Worm (Caenorhabditis elegans) whole organism, mixed stage, embryonic: ENCODE measurements around the gene snrp-200.
"Not testable (repeated sequence)": the region's sequence is repeated elsewhere in the genome, so short reads cannot be mapped to it uniquely, and the experiment has no call there.

ENCODE experiments used
- M03D4.4 ChIP-seq: sonication (generic microtip); optimal IDR thresholded peaks from 2 replicates; lab custom pipeline; 2017; ENCODE audit warnings: mild to moderate bottlenecking, missing genetic modification characterization, missing compliant biosample characterization
- bed-3 ChIP-seq: fragments of 200-800 bp; sonication (Bioruptor generic); optimal IDR thresholded peaks from 3 replicates; lab custom pipeline; 2018; ENCODE audit warnings: mild to moderate bottlenecking, missing genetic modification characterization, moderate library complexity, missing compliant biosample characterization
- ceh-39 ChIP-seq: fragments of 150-350 bp; optimal IDR thresholded peaks from 2 replicates; lab custom pipeline; 2014; ENCODE audit warnings: missing biosample characterization, missing genetic modification characterization
- ceh-43 ChIP-seq: fragments of 200-800 bp; sonication (Bioruptor generic); optimal IDR thresholded peaks from 2 replicates; lab custom pipeline; 2018; ENCODE audit warnings: mild to moderate bottlenecking, missing genetic modification characterization, moderate library complexity, missing compliant biosample characterization
- ces-1 ChIP-seq: fragments of 150-350 bp; optimal IDR thresholded peaks from 2 replicates; lab custom pipeline; 2014; ENCODE audit warnings: missing biosample characterization, missing genetic modification reagents, missing genetic modification characterization
- cnd-1 ChIP-seq: fragments of 200-800 bp; sonication (Bioruptor generic); optimal IDR thresholded peaks from 2 replicates; lab custom pipeline; 2018; ENCODE audit warnings: mild to moderate bottlenecking, missing genetic modification characterization, missing compliant biosample characterization
- drap-1 ChIP-seq: fragments of 200-800 bp; sonication (Bioruptor generic); optimal IDR thresholded peaks from 3 replicates; lab custom pipeline; 2018; ENCODE audit warnings: mild to moderate bottlenecking, missing genetic modification characterization, missing compliant biosample characterization
- elt-1 ChIP-seq: sonication (generic microtip); optimal IDR thresholded peaks from 2 replicates; lab custom pipeline; 2017; ENCODE audit warnings: missing genetic modification characterization, mild to moderate bottlenecking, missing compliant biosample characterization, antibody characterized with exemption, moderate library complexity, borderline replicate concordance; ENCODE audit not compliant: insufficient read depth
- elt-3 ChIP-seq: fragments of 150-350 bp; optimal IDR thresholded peaks from 2 replicates; lab custom pipeline; 2014; ENCODE audit warnings: missing biosample characterization, missing genetic modification characterization
- flh-1 ChIP-seq: fragments of 200-800 bp; sonication (Bioruptor generic); optimal IDR thresholded peaks from 2 replicates; lab custom pipeline; 2018; ENCODE audit warnings: mild to moderate bottlenecking, missing genetic modification characterization, moderate library complexity, missing compliant biosample characterization
- ham-2 ChIP-seq: fragments of 200-800 bp; sonication (Bioruptor generic); optimal IDR thresholded peaks from 2 replicates; lab custom pipeline; 2018; ENCODE audit warnings: mild to moderate bottlenecking, missing genetic modification characterization, missing compliant biosample characterization
- hlh-1 ChIP-seq: fragments of 150-350 bp; optimal IDR thresholded peaks from 2 replicates; lab custom pipeline; 2014; ENCODE audit warnings: missing biosample characterization, missing genetic modification reagents, missing genetic modification characterization
- lin-13 ChIP-seq: fragments of 150-350 bp; optimal IDR thresholded peaks from 2 replicates; lab custom pipeline; 2014; ENCODE audit warnings: missing biosample characterization, missing genetic modification characterization
- lin-32 ChIP-seq: fragments of 200-800 bp; sonication (Bioruptor generic); optimal IDR thresholded peaks from 2 replicates; lab custom pipeline; 2018; ENCODE audit warnings: mild to moderate bottlenecking, missing genetic modification characterization, missing compliant biosample characterization
- lsy-2 ChIP-seq: fragments of 150-350 bp; optimal IDR thresholded peaks from 2 replicates; lab custom pipeline; 2014; ENCODE audit warnings: missing biosample characterization, missing genetic modification characterization
- mab-5 ChIP-seq: fragments of 150-350 bp; optimal IDR thresholded peaks from 2 replicates; lab custom pipeline; 2014; ENCODE audit warnings: missing biosample characterization, missing genetic modification characterization
- mls-2 ChIP-seq: sonication (generic microtip); optimal IDR thresholded peaks from 2 replicates; lab custom pipeline; 2016; ENCODE audit warnings: mild to moderate bottlenecking, missing genetic modification characterization, moderate library complexity, missing compliant biosample characterization
- nhr-12 ChIP-seq: fragments of 150-350 bp; optimal IDR thresholded peaks from 2 replicates; lab custom pipeline; 2014; ENCODE audit warnings: missing biosample characterization, missing genetic modification characterization
- nhr-2 ChIP-seq: fragments of 150-350 bp; optimal IDR thresholded peaks from 2 replicates; lab custom pipeline; 2014; ENCODE audit warnings: missing biosample characterization, missing genetic modification characterization
- nhr-237 ChIP-seq: fragments of 150-350 bp; optimal IDR thresholded peaks from 2 replicates; lab custom pipeline; 2014; ENCODE audit warnings: missing biosample characterization, missing genetic modification characterization
- pha-4 ChIP-seq: fragments of 150-350 bp; optimal IDR thresholded peaks from 2 replicates; lab custom pipeline; 2018; ENCODE audit warnings: missing biosample characterization, missing genetic modification reagents, missing genetic modification characterization
- sem-2 ChIP-seq: fragments of 200-800 bp; sonication (Bioruptor generic); optimal IDR thresholded peaks from 2 replicates; lab custom pipeline; 2018; ENCODE audit warnings: mild to moderate bottlenecking, missing genetic modification characterization, missing compliant biosample characterization
- snpc-4 ChIP-seq: fragments of 150-350 bp; optimal IDR thresholded peaks from 2 replicates; lab custom pipeline; 2014; ENCODE audit warnings: missing biosample characterization, missing genetic modification characterization
- unc-120 ChIP-seq: sonication (generic microtip); optimal IDR thresholded peaks from 2 replicates; lab custom pipeline; 2017; ENCODE audit warnings: missing genetic modification characterization, missing compliant biosample characterization; ENCODE audit not compliant: poor library complexity, severe bottlenecking
- unc-39 ChIP-seq: fragments of 150-350 bp; optimal IDR thresholded peaks from 2 replicates; lab custom pipeline; 2014; ENCODE audit warnings: missing biosample characterization, missing genetic modification characterization
- zip-8 ChIP-seq: fragments of 150-350 bp; optimal IDR thresholded peaks from 2 replicates; lab custom pipeline; 2014; ENCODE audit warnings: missing biosample characterization, missing genetic modification characterization
- ztf-11 ChIP-seq: fragments of 150-350 bp; optimal IDR thresholded peaks from 2 replicates; lab custom pipeline; 2014; ENCODE audit warnings: missing biosample characterization, missing genetic modification characterization

The snrp-200 gene

ce11 chrII:12768167-12768712 is 31.5 kb upstream of the snrp-200 start, which contains the start of the genes vps-2 and tiar-2:
TSS of gene vps-2 (minus strand) at chrII:12768217.
TSS of gene tiar-2 (plus strand) at chrII:12768686.
- peak; percentile 55 for TF ChIP-seq nhr-237
- TF ChIP-seq lsy-2 (tag; lab: Kevin White, UChicago) = peak; percentile 48
- TF ChIP-seq snpc-4 (tag; lab: Kevin White, UChicago) = no peak
- peak; percentile 89 for TF ChIP-seq ces-1

ce11 chrII:12767258-12767824 is 30.6 kb upstream of the snrp-200 start:
- TF ChIP-seq mab-5 (tag; lab: Kevin White, UChicago) (no peak), bed-3 (GFP tag; lab: Kevin White, UChicago) (no peak), ceh-43 (GFP tag; lab: Kevin White, UChicago) (no peak)

ce11 chrII:12766443-12767188 is 29.9 kb upstream of the snrp-200 start:
- no peak for TF ChIP-seq snpc-4 (tag; lab: Kevin White, UChicago)
- no peak for TF ChIP-seq ham-2
- TF ChIP-seq ztf-11 = no peak

ce11 chrII:12764476-12764875 is 27.8 kb upstream of the snrp-200 start:
- TF ChIP-seq ztf-11 (no peak), drap-1 (GFP tag; lab: Kevin White, UChicago) (no peak), sem-2 (GFP tag; lab: Kevin White, UChicago) (no peak), lin-13 (tag; lab: Kevin White, UChicago) (no peak), pha-4 (tag; lab: Kevin White, UChicago) (no peak), lin-32 (GFP tag; lab: Kevin White, UChicago) (no peak), nhr-2 (tag; lab: Kevin White, UChicago) (no peak), cnd-1 (tag; lab: Kevin White, UChicago) (no peak)
- TF ChIP-seq, all 35 proteins: peak for 0

- no peak for TF ChIP-seq cnd-1 (tag; lab: Kevin White, UChicago)
- TF ChIP-seq bed-3 (GFP tag; lab: Kevin White, UChicago) = no peak
- no peak for TF ChIP-seq mab-5 (tag; lab: Kevin White, UChicago)
- no peak for TF ChIP-seq pha-4 (tag; lab: Kevin White, UChicago)
These were observed 23.8 kb upstream of the snrp-200 start, which contains the start of gene cnp-2 for ce11 chrII:12760497-12760896. TSS of gene cnp-2 (plus strand) at chrII:12760797.

ce11 chrII:12756180-12756579 is 19.5 kb upstream of the snrp-200 start, which contains the start of the genes Y46G5A.7 and Y46G5A.8:
TSS of gene Y46G5A.7 (minus strand) at chrII:12756332.
TSS of gene Y46G5A.8 (plus strand) at chrII:12756338.
- peak; percentile 33 for TF ChIP-seq ceh-39 (tag; lab: Kevin White, UChicago)
- no peak for TF ChIP-seq elt-1

- not testable (repeated sequence) for TF ChIP-seq nhr-2, unc-39, elt-3 (tag; lab: Kevin White, UChicago)
These were observed 17.0 kb upstream of the snrp-200 start, which contains the start of gene Y46G5A.39 for ce11 chrII:12753725-12754124. TSS of gene Y46G5A.39 (minus strand) at chrII:12753825.

ce11 chrII:12739306-12739705 is 2.6 kb upstream of the snrp-200 start:
- TF ChIP-seq mls-2 (tag; lab: Kevin White, UChicago) (no peak), nhr-12 (no peak), hlh-1 (tag; lab: Kevin White, UChicago) (no peak), snpc-4 (tag; lab: Kevin White, UChicago) (no peak), pha-4 (tag; lab: Kevin White, UChicago) (no peak), ceh-43 (GFP tag; lab: Kevin White, UChicago) (no peak), drap-1 (GFP tag; lab: Kevin White, UChicago) (no peak), elt-1 (no peak), bed-3 (GFP tag; lab: Kevin White, UChicago) (no peak), ztf-11 (no peak), nhr-2 (tag; lab: Kevin White, UChicago) (no peak), ces-1 (no peak), cnd-1 (tag; lab: Kevin White, UChicago) (no peak), zip-8 (tag; lab: Kevin White, UChicago) (no peak), mab-5 (tag; lab: Kevin White, UChicago) (no peak), unc-120 (tag; lab: Kevin White, UChicago) (no peak), M03D4.4 (tag; lab: Kevin White, UChicago) (no peak), lsy-2 (tag; lab: Kevin White, UChicago) (no peak), flh-1 (GFP tag; lab: Kevin White, UChicago) (no peak), lin-13 (tag; lab: Kevin White, UChicago) (no peak)
